Worm (Caenorhabditis elegans) whole organism, mixed stage, embryonic: ENCODE data around the gene Y37A1B.7.

ENCODE experiments used
- ces-1 ChIP-seq: fragments of 150-350 bp; optimal IDR thresholded peaks from 2 replicates; lab custom pipeline; 2014; ENCODE audit warnings: missing biosample characterization, missing genetic modification reagents, missing genetic modification characterization
- snpc-4 ChIP-seq: fragments of 150-350 bp; optimal IDR thresholded peaks from 2 replicates; lab custom pipeline; 2014; ENCODE audit warnings: missing biosample characterization, missing genetic modification characterization
- unc-62 ChIP-seq: fragments of 150-350 bp; optimal IDR thresholded peaks from 2 replicates; lab custom pipeline; 2014; ENCODE audit warnings: missing biosample characterization, missing genetic modification reagents, missing genetic modification characterization

- TF ChIP-seq unc-62 (no peak), ces-1 (GFP tag; lab: Kevin White, UChicago) (no peak), snpc-4 (no peak)
These were observed 28.6 kb upstream of the Y37A1B.7 start for ce11 chrIV:14072011-14072649.
